Worm (Caenorhabditis elegans) whole organism, young adult: Measurements from ENCODE around the gene odr-10.
A peak's percentile ranks its signal among the peaks of the same experiment; 100 is the strongest.

Experiments used
- D2030.7 ChIP-seq: fragments of 200-800 bp; sonication (Bioruptor generic); IDR thresholded peaks from 2 replicates; pipeline ENCODE4 v1.3.6; 2022; ENCODE audit warnings: missing genetic modification reagents, missing genetic modification characterization, missing compliant biosample characterization
- F10E7.11 ChIP-seq: sonication (generic microtip); optimal IDR thresholded peaks from 2 replicates; lab custom pipeline; 2017; ENCODE audit warnings: mild to moderate bottlenecking, missing genetic modification characterization, moderate library complexity, missing compliant biosample characterization
- F37B4.10 ChIP-seq: fragments of 200-800 bp; sonication (Bioruptor generic); IDR thresholded peaks from 2 replicates; pipeline ENCODE4 v1.3.6; 2022; ENCODE audit warnings: missing genetic modification characterization, missing compliant biosample characterization
- F49E8.2 ChIP-seq: sonication (generic microtip); optimal IDR thresholded peaks from 3 replicates; lab custom pipeline; 2017; ENCODE audit warnings: missing genetic modification characterization, mild to moderate bottlenecking, missing compliant biosample characterization, antibody characterized with exemption, moderate library complexity; ENCODE audit not compliant: insufficient read depth
- F52B5.7 ChIP-seq: sonication (generic microtip); optimal IDR thresholded peaks from 2 replicates; lab custom pipeline; 2016; ENCODE audit warnings: mild to moderate bottlenecking, missing genetic modification characterization, missing compliant biosample characterization
- F55B11.4 ChIP-seq: sonication (generic microtip); optimal IDR thresholded peaks from 2 replicates; lab custom pipeline; 2016; ENCODE audit warnings: missing compliant biosample characterization, missing genetic modification characterization, borderline replicate concordance; ENCODE audit not compliant: insufficient read depth
- K11D2.4 ChIP-seq: fragments of 200-800 bp; sonication (Bioruptor generic); IDR thresholded peaks from 2 replicates; pipeline ENCODE4 v1.3.6; 2022; ENCODE audit warnings: missing genetic modification reagents, missing genetic modification characterization, missing compliant biosample characterization
- T07F8.4 ChIP-seq: sonication (generic microtip); optimal IDR thresholded peaks from 2 replicates; lab custom pipeline; 2016; ENCODE audit warnings: mild to moderate bottlenecking, missing genetic modification characterization, moderate library complexity, missing compliant biosample characterization
- Y53G8AR.9 ChIP-seq: fragments of 200-800 bp; sonication (Bioruptor generic); conservative IDR thresholded peaks from 2 replicates; pipeline ENCODE4 v1.3.6; 2022; ENCODE audit warnings: missing genetic modification reagents, missing genetic modification characterization, missing compliant biosample characterization
- Y56A3A.18 ChIP-seq: fragments of 200-800 bp; sonication (Bioruptor generic); IDR thresholded peaks from 2 replicates; pipeline ENCODE4 v1.3.6; 2022; ENCODE audit warnings: missing genetic modification reagents, missing genetic modification characterization, missing compliant biosample characterization
- Y95B8A.8 ChIP-seq: fragments of 200-800 bp; sonication (Bioruptor generic); IDR thresholded peaks from 2 replicates; pipeline ENCODE4 v1.3.6; 2022; ENCODE audit warnings: missing genetic modification reagents, missing genetic modification characterization, missing compliant biosample characterization
- akir-1 ChIP-seq: fragments of 200-800 bp; sonication (Bioruptor generic); optimal IDR thresholded peaks from 2 replicates; lab custom pipeline; 2018; ENCODE audit warnings: mild to moderate bottlenecking, missing genetic modification characterization, moderate library complexity, missing compliant biosample characterization
- athp-1 ChIP-seq: sonication (generic microtip); optimal IDR thresholded peaks from 2 replicates; lab custom pipeline; 2017; ENCODE audit warnings: mild to moderate bottlenecking, missing genetic modification characterization, missing compliant biosample characterization
- bed-1 ChIP-seq: fragments of 200-800 bp; sonication (Bioruptor generic); IDR thresholded peaks from 2 replicates; pipeline ENCODE4 v1.3.6; 2022; ENCODE audit warnings: missing genetic modification reagents, missing genetic modification characterization, missing compliant biosample characterization
- ceh-100 ChIP-seq: fragments of 200-800 bp; sonication (Bioruptor generic); IDR thresholded peaks from 2 replicates; pipeline ENCODE4 v1.3.6; 2022; ENCODE audit warnings: missing genetic modification reagents, missing genetic modification characterization, missing compliant biosample characterization
- ceh-27 ChIP-seq: fragments of 200-800 bp; sonication (Bioruptor generic); optimal IDR thresholded peaks from 2 replicates; lab custom pipeline; 2018; ENCODE audit warnings: mild to moderate bottlenecking, missing genetic modification characterization, moderate library complexity, missing compliant biosample characterization
- ceh-40 ChIP-seq: fragments of 200-800 bp; sonication (Bioruptor generic); IDR thresholded peaks from 2 replicates; pipeline ENCODE4 v1.3.6; 2022; ENCODE audit warnings: missing genetic modification characterization, missing compliant biosample characterization
- ceh-79 ChIP-seq: sonication (generic microtip); optimal IDR thresholded peaks from 2 replicates; lab custom pipeline; 2017; ENCODE audit warnings: mild to moderate bottlenecking, missing genetic modification characterization, missing compliant biosample characterization
- chd-7 ChIP-seq: sonication (generic microtip); optimal IDR thresholded peaks from 2 replicates; lab custom pipeline; 2016; ENCODE audit warnings: mild to moderate bottlenecking, missing genetic modification characterization, moderate library complexity, missing compliant biosample characterization
- egl-44 ChIP-seq: fragments of 200-800 bp; sonication (Bioruptor generic); IDR thresholded peaks from 2 replicates; pipeline ENCODE4 v1.3.6; 2022; ENCODE audit warnings: missing genetic modification reagents, missing genetic modification characterization, missing compliant biosample characterization
- hlh-12 ChIP-seq: sonication (generic microtip); optimal IDR thresholded peaks from 2 replicates; lab custom pipeline; 2016; ENCODE audit warnings: missing genetic modification characterization, missing compliant biosample characterization
- hmg-1.2 ChIP-seq: fragments of 200-800 bp; sonication (Bioruptor generic); IDR thresholded peaks from 2 replicates; pipeline ENCODE4 v1.3.6; 2022; ENCODE audit warnings: missing genetic modification reagents, missing genetic modification characterization, missing compliant biosample characterization
- let-607 ChIP-seq, 2 experiments: fragments of 200-800 bp in 1 of 2; sonication (Bioruptor generic) in 1 of 2; sonication (generic microtip) in 1 of 2; optimal IDR thresholded peaks; 2 replicates each; lab custom pipeline; 2016 to 2018; ENCODE audit warnings: mild to moderate bottlenecking in 2 of 2, missing compliant biosample characterization in 2 of 2, missing genetic modification characterization in 2 of 2, moderate library complexity in 2 of 2, missing genotype in 1 of 2
- lin-26 ChIP-seq: fragments of 200-800 bp; sonication (Bioruptor generic); IDR thresholded peaks from 2 replicates; pipeline ENCODE4 v1.3.6; 2022; ENCODE audit warnings: missing genetic modification reagents, missing genetic modification characterization, missing compliant biosample characterization
- lin-40 ChIP-seq: sonication (generic microtip); optimal IDR thresholded peaks from 2 replicates; lab custom pipeline; 2016; ENCODE audit warnings: missing genetic modification characterization, mild to moderate bottlenecking, missing compliant biosample characterization, missing genotype, missing genetic modification reagents
- madf-10 ChIP-seq: sonication (generic microtip); optimal IDR thresholded peaks from 2 replicates; lab custom pipeline; 2016; ENCODE audit warnings: mild to moderate bottlenecking, missing genetic modification characterization, missing compliant biosample characterization
- madf-6 ChIP-seq: fragments of 200-800 bp; sonication (Bioruptor generic); IDR thresholded peaks from 2 replicates; pipeline ENCODE4 v1.3.6; 2022; ENCODE audit warnings: missing genetic modification reagents, missing genetic modification characterization, missing compliant biosample characterization
- mel-28 ChIP-seq: sonication (generic microtip); optimal IDR thresholded peaks from 2 replicates; lab custom pipeline; 2016; ENCODE audit warnings: borderline replicate concordance, mild to moderate bottlenecking, missing genetic modification characterization, missing compliant biosample characterization
- mxl-1 ChIP-seq: sonication (generic microtip); optimal IDR thresholded peaks from 2 replicates; lab custom pipeline; 2016; ENCODE audit warnings: missing genetic modification characterization, missing compliant biosample characterization
- nfya-1 ChIP-seq: sonication (generic microtip); optimal IDR thresholded peaks from 2 replicates; lab custom pipeline; 2017; ENCODE audit warnings: antibody characterized with exemption, missing compliant biosample characterization, missing genetic modification characterization, borderline replicate concordance; ENCODE audit not compliant: insufficient read depth
- nfya-2 ChIP-seq: fragments of 200-800 bp; sonication (Bioruptor generic); IDR thresholded peaks from 2 replicates; pipeline ENCODE4 v1.3.6; 2022; ENCODE audit warnings: missing genetic modification reagents, missing genetic modification characterization, missing compliant biosample characterization
- nfyb-1 ChIP-seq: fragments of 200-800 bp; sonication (Bioruptor generic); IDR thresholded peaks from 2 replicates; pipeline ENCODE4 v1.3.6; 2022; ENCODE audit warnings: missing genetic modification reagents, missing genetic modification characterization, missing compliant biosample characterization
- nhr-120 ChIP-seq: fragments of 200-800 bp; sonication (Bioruptor generic); IDR thresholded peaks from 2 replicates; pipeline ENCODE4 v1.3.6; 2022; ENCODE audit warnings: missing genetic modification characterization, missing compliant biosample characterization
- rcor-1 ChIP-seq: fragments of 200-800 bp; sonication (Bioruptor generic); IDR thresholded peaks from 2 replicates; pipeline ENCODE4 v1.3.6; 2022; ENCODE audit warnings: missing genetic modification reagents, missing genetic modification characterization, missing compliant biosample characterization
- snpc-1.3 ChIP-seq: sonication (generic microtip); optimal IDR thresholded peaks from 2 replicates; lab custom pipeline; 2017; ENCODE audit warnings: missing genetic modification characterization, mild to moderate bottlenecking, missing compliant biosample characterization, antibody characterized with exemption, moderate library complexity, missing genotype, missing genetic modification reagents; ENCODE audit not compliant: insufficient read depth
- snpc-3.4 ChIP-seq: sonication (generic microtip); optimal IDR thresholded peaks from 2 replicates; lab custom pipeline; 2017; ENCODE audit warnings: missing genetic modification characterization, mild to moderate bottlenecking, missing compliant biosample characterization, antibody characterized with exemption, moderate library complexity, missing genotype, missing genetic modification reagents
- sptf-2 ChIP-seq: fragments of 200-800 bp; sonication (Bioruptor generic); optimal IDR thresholded peaks from 2 replicates; lab custom pipeline; 2018; ENCODE audit warnings: mild to moderate bottlenecking, missing genetic modification characterization, missing compliant biosample characterization
- tbx-9 ChIP-seq: sonication (generic microtip); optimal IDR thresholded peaks from 2 replicates; lab custom pipeline; 2016; ENCODE audit warnings: borderline replicate concordance, missing genetic modification characterization, inconsistent platforms, missing compliant biosample characterization
- zim-3 ChIP-seq: sonication (generic microtip); optimal IDR thresholded peaks from 2 replicates; lab custom pipeline; 2017; ENCODE audit warnings: mild to moderate bottlenecking, missing genetic modification characterization, moderate library complexity, missing compliant biosample characterization
- ztf-22 ChIP-seq: fragments of 200-800 bp; sonication (Bioruptor generic); optimal IDR thresholded peaks from 2 replicates; lab custom pipeline; 2018; ENCODE audit warnings: mild to moderate bottlenecking, missing genetic modification characterization, moderate library complexity, missing compliant biosample characterization
- ztf-6 ChIP-seq: fragments of 200-800 bp; sonication (Bioruptor generic); IDR thresholded peaks from 2 replicates; pipeline ENCODE4 v1.3.6; 2022; ENCODE audit warnings: missing genetic modification reagents, missing genetic modification characterization, missing compliant biosample characterization

odr-10 gene

DNA sequence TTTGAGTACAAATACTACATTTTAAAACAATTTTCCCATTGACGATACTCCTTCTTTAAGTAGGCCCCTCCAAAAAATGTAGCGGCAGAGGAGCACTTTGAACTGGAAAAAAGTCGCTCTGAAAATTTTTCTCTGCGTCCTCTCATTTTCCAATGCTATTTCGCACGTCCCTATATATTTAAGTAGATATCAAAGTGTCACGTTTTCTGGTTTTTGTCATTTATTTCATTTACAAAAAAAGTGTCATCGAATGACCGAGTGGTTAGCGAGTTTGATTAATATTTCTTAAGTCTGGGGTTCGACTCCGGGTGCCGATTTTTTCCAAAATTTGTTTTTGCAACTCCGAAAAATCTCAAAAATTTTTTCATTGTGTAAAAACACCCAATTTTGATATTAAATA, 1.2 kb upstream of the odr-10 start (continued):
- TF ChIP-seq athp-1 (tag; lab: Kevin White, UChicago) (no peak), F49E8.2 (tag; lab: Kevin White, UChicago) (no peak), ztf-6 (GFP tag; lab: Robert Waterston, UW) (no peak), hmg-1.2 (GFP tag; lab: Robert Waterston, UW) (peak; percentile 98), bed-1 (GFP tag; lab: Robert Waterston, UW) (no peak)

ce11 chrX:6863032-6863431, 2.7 kb downstream of the odr-10 start, which contains the start of gene nep-4:
nep-4 (minus strand) TSS chrX:6863424.
- no peak for TF ChIP-seq nhr-120 (GFP tag; lab: Robert Waterston, UW)
- no peak for TF ChIP-seq K11D2.4 (GFP tag; lab: Robert Waterston, UW)
- no peak for TF ChIP-seq Y53G8AR.9 (GFP tag; lab: Robert Waterston, UW)
- TF ChIP-seq F52B5.7 (tag; lab: Kevin White, UChicago), result no peak
- no peak for TF ChIP-seq Y56A3A.18 (GFP tag; lab: Robert Waterston, UW)
- no peak for TF ChIP-seq let-607 (tag; optimal IDR thresholded peaks at IDR 0.05; lab: Kevin White, UChicago)
- TF ChIP-seq F10E7.11 (tag; lab: Kevin White, UChicago), result no peak
- TF ChIP-seq ceh-40 (GFP tag; lab: Robert Waterston, UW), result no peak

- TF ChIP-seq nfyb-1 (GFP tag; lab: Robert Waterston, UW) (no peak), ceh-27 (GFP tag; lab: Kevin White, UChicago) (no peak), ztf-22 (GFP tag; lab: Kevin White, UChicago) (no peak), ceh-40 (GFP tag; lab: Robert Waterston, UW) (no peak), hlh-12 (tag; lab: Kevin White, UChicago) (no peak), D2030.7 (GFP tag; lab: Robert Waterston, UW) (no peak), ceh-79 (tag; lab: Kevin White, UChicago) (no peak), ceh-100 (GFP tag; lab: Robert Waterston, UW) (no peak), Y95B8A.8 (GFP tag; lab: Robert Waterston, UW) (no peak), T07F8.4 (tag; lab: Kevin White, UChicago) (no peak), chd-7 (no peak), zim-3 (no peak)
Observed at ce11 chrX:6861564-6861963, 4.2 kb downstream of the odr-10 start.

DNA sequence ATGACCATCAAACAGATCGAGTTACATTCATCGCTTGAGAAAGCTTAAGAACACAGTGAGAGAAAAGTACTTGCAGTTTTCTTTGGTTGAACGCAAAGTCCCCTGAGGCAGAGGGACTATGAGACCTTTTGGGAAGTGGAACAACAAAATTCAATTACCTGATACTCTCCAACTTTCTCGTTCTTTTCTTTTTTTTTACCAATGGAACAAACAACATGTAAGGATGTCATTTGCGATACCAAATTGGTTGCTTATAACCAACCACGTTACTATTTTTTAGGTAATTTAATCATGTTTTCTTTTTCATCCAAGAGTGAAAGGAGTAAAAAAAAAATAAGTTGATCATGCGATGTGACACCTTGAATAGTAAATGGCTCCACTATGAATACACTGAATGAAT, 8.9 kb downstream of the odr-10 start:
- TF ChIP-seq snpc-1.3, result no peak

DNA sequence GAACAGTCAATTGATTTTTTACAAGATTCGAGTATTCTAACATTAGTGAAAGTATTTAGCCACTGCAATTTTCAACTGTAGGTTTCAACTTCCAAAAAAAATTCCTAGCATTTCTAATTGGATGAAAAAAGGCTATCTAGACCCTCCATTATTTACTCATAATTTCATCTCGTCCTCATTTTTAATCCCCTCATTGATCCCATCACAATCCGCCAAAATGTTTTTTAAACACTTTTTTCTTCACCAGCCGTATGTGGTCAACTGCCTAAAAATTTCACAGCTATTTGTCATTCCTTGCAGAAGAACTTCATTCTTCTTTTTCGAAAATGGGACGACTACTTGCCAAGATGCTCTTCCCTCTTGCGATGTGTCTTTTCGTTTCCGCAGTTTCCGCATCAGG, 12.4 kb downstream of the odr-10 start, which contains the start of gene rig-3:
Gene rig-3, plus strand, starts transcription at position 301 of the 400 bp plus-strand sequence.
- TF ChIP-seq madf-10 (no peak), nfya-2 (GFP tag; lab: Robert Waterston, UW) (no peak), tbx-9 (tag; lab: Kevin White, UChicago) (no peak), zim-3 (no peak), akir-1 (GFP tag; lab: Kevin White, UChicago) (no peak), mxl-1 (tag; lab: Kevin White, UChicago) (no peak)

DNA sequence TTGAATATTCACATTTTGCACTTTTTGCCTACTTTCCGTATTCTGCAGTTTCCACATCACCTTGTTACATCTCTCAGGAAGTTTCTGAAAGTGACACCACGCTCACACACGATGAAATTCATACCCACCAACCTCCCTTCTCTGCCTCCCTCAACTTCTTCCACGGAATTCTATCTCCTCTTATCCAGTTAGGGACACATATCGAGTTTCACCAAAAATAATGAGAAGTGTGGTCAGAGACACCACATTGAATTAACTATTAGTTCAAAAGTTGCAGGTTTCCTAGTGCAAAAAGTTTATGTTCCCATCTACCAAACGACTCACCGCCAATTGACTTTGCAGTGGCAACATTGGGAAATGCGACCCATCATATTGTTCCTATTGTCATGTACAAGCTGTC, 15.3 kb downstream of the odr-10 start:
- TF ChIP-seq snpc-3.4 (tag; lab: Kevin White, UChicago) (no peak), egl-44 (GFP tag; lab: Robert Waterston, UW) (no peak), lin-40 (tag; lab: Kevin White, UChicago) (no peak), madf-6 (GFP tag; lab: Robert Waterston, UW) (no peak), ceh-79 (tag; lab: Kevin White, UChicago) (no peak), lin-26 (GFP tag; lab: Robert Waterston, UW) (no peak), F52B5.7 (tag; lab: Kevin White, UChicago) (no peak), rcor-1 (no peak), nfya-1 (no peak), sptf-2 (GFP tag; lab: Kevin White, UChicago) (no peak), F37B4.10 (GFP tag; lab: Robert Waterston, UW) (no peak), F55B11.4 (tag; lab: Kevin White, UChicago) (no peak), mel-28 (tag; lab: Kevin White, UChicago) (no peak)
